Worm (Caenorhabditis elegans) whole organism, L4 larva: ENCODE results near the gene F09A5.3.

Experiments used
- Y75B8A.6 ChIP-seq: fragments of 200-800 bp; sonication (Bioruptor generic); IDR thresholded peaks from 2 replicates; pipeline ENCODE4 v1.3.6; 2022; ENCODE audit warnings: missing genetic modification reagents, missing genetic modification characterization, missing compliant biosample characterization
- ZK337.2 ChIP-seq: fragments of 200-800 bp; sonication (Bioruptor generic); IDR thresholded peaks from 2 replicates; pipeline ENCODE4 v1.3.6; 2022; ENCODE audit warnings: missing genetic modification reagents, missing genetic modification characterization, missing compliant biosample characterization
- aha-1 ChIP-seq: fragments of 150-350 bp; peaks from one replicate; lab custom pipeline; 2014; ENCODE audit warnings: missing biosample characterization, missing genetic modification characterization
- arid-1 ChIP-seq: fragments of 200-800 bp; sonication (Bioruptor generic); conservative IDR thresholded peaks from 2 replicates; pipeline ENCODE4 v1.3.6; 2022; ENCODE audit warnings: missing genetic modification reagents, missing genetic modification characterization, missing compliant biosample characterization
- ceh-28 ChIP-seq: fragments of 150-350 bp; optimal IDR thresholded peaks from 2 replicates; lab custom pipeline; 2014; ENCODE audit warnings: missing biosample characterization, missing genetic modification reagents, missing genetic modification characterization
- ceh-82 ChIP-seq: sonication (generic microtip); optimal IDR thresholded peaks from 2 replicates; lab custom pipeline; 2017; ENCODE audit warnings: missing biosample characterization, missing genetic modification characterization
- daf-12 ChIP-seq: fragments of 150-350 bp; optimal IDR thresholded peaks from 2 replicates; lab custom pipeline; 2014; ENCODE audit warnings: missing biosample characterization, missing genetic modification reagents, missing genetic modification characterization
- daf-16 ChIP-seq, 3 experiments: sonication (generic microtip); optimal IDR thresholded peaks; 2 replicates each; lab custom pipeline; 2016 to 2017; ENCODE audit warnings: missing genetic modification characterization in 3 of 3, missing genetic modification reagents in 3 of 3, mild to moderate bottlenecking in 2 of 3, missing compliant biosample characterization in 2 of 3, missing biosample characterization in 1 of 3, moderate library complexity in 1 of 3
- daf-8 ChIP-seq: fragments of 200-800 bp; sonication (Bioruptor generic); IDR thresholded peaks from 2 replicates; pipeline ENCODE4 v1.3.6; 2022; ENCODE audit warnings: missing genetic modification characterization, missing compliant biosample characterization
- dmd-9 ChIP-seq: fragments of 200-800 bp; sonication (Bioruptor generic); IDR thresholded peaks from 2 replicates; pipeline ENCODE4 v1.3.6; 2022; ENCODE audit warnings: missing genetic modification reagents, missing genetic modification characterization, missing compliant biosample characterization
- dpl-1 ChIP-seq: fragments of 150-350 bp; optimal IDR thresholded peaks from 2 replicates; lab custom pipeline; 2014; ENCODE audit warnings: missing biosample characterization, missing genetic modification reagents, missing genetic modification characterization
- dve-1 ChIP-seq: sonication (generic microtip); optimal IDR thresholded peaks from 2 replicates; lab custom pipeline; 2017; ENCODE audit warnings: antibody characterized with exemption, mild to moderate bottlenecking, missing genetic modification characterization, missing compliant biosample characterization; ENCODE audit not compliant: insufficient read depth
- egl-27 ChIP-seq: sonication (generic microtip); optimal IDR thresholded peaks from 3 replicates; lab custom pipeline; 2017; ENCODE audit warnings: missing biosample characterization, missing genetic modification reagents, missing genetic modification characterization
- fkh-10 ChIP-seq: fragments of 150-350 bp; optimal IDR thresholded peaks from 2 replicates; lab custom pipeline; 2014; ENCODE audit warnings: missing biosample characterization, missing genetic modification reagents, missing genetic modification characterization
- hif-1 ChIP-seq, 2 experiments: sonication (generic microtip); optimal IDR thresholded peaks; 2 replicates each; lab custom pipeline; 2016 to 2017; ENCODE audit warnings: missing compliant biosample characterization in 2 of 2, missing genetic modification characterization in 2 of 2, missing genetic modification reagents in 2 of 2, missing genotype in 2 of 2, mild to moderate bottlenecking in 1 of 2
- hlh-11 ChIP-seq: fragments of 200-800 bp; sonication (Bioruptor generic); optimal IDR thresholded peaks from 2 replicates; lab custom pipeline; 2018; ENCODE audit warnings: mild to moderate bottlenecking, missing genetic modification characterization, missing compliant biosample characterization
- hlh-30 ChIP-seq: sonication (generic microtip); optimal IDR thresholded peaks from 2 replicates; lab custom pipeline; 2017; ENCODE audit warnings: antibody characterized with exemption, mild to moderate bottlenecking, missing genetic modification characterization, missing compliant biosample characterization; ENCODE audit not compliant: insufficient read depth
- lin-15B ChIP-seq: fragments of 150-350 bp; sonication (generic microtip); optimal IDR thresholded peaks from 3 replicates; lab custom pipeline; 2014; ENCODE audit warnings: missing biosample characterization, missing genetic modification characterization
- lin-38 ChIP-seq: fragments of 200-800 bp; sonication (Bioruptor generic); IDR thresholded peaks from 2 replicates; pipeline ENCODE4 v1.3.6; 2022; ENCODE audit warnings: missing genetic modification reagents, missing genetic modification characterization, missing compliant biosample characterization
- lin-39 ChIP-seq: fragments of 150-350 bp; optimal IDR thresholded peaks from 2 replicates; lab custom pipeline; 2014; ENCODE audit warnings: missing biosample characterization, missing genetic modification reagents, missing genetic modification characterization
- madf-5 ChIP-seq, 2 experiments: fragments of 200-800 bp; sonication (Bioruptor generic); IDR thresholded peaks; 2 replicates each; pipeline ENCODE4 v1.3.6; 2022; ENCODE audit warnings: missing compliant biosample characterization in 2 of 2, missing genetic modification characterization in 2 of 2
- madf-9 ChIP-seq: fragments of 200-800 bp; sonication (Bioruptor generic); conservative IDR thresholded peaks from 2 replicates; pipeline ENCODE4 v1.3.6; 2022; ENCODE audit warnings: missing genetic modification reagents, missing genetic modification characterization, missing compliant biosample characterization
- mdl-1 ChIP-seq, 2 experiments: fragments of 150-350 bp in 1 of 2; sonication (generic microtip) in 1 of 2; optimal IDR thresholded peaks; 2 replicates each; lab custom pipeline; 2014 to 2017; ENCODE audit warnings: missing biosample characterization in 2 of 2, missing genetic modification characterization in 2 of 2
- mep-1 ChIP-seq: fragments of 150-350 bp; sonication (generic microtip); optimal IDR thresholded peaks from 3 replicates; lab custom pipeline; 2014; ENCODE audit warnings: missing biosample characterization, missing genetic modification characterization
- mxl-3 ChIP-seq: fragments of 200-800 bp; sonication (Bioruptor generic); optimal IDR thresholded peaks from 2 replicates; lab custom pipeline; 2018; ENCODE audit warnings: mild to moderate bottlenecking, missing genetic modification characterization, missing compliant biosample characterization
- nhr-10 ChIP-seq: fragments of 150-350 bp; optimal IDR thresholded peaks from 2 replicates; lab custom pipeline; 2014; ENCODE audit warnings: missing biosample characterization, missing genetic modification characterization
- nhr-11 ChIP-seq: fragments of 150-350 bp; optimal IDR thresholded peaks from 2 replicates; lab custom pipeline; 2014; ENCODE audit warnings: missing biosample characterization, missing genetic modification characterization
- nhr-48 ChIP-seq: sonication (generic microtip); optimal IDR thresholded peaks from 2 replicates; lab custom pipeline; 2016; ENCODE audit warnings: mild to moderate bottlenecking, missing genetic modification characterization, missing compliant biosample characterization
- nhr-6 ChIP-seq: fragments of 150-350 bp; optimal IDR thresholded peaks from 2 replicates; lab custom pipeline; 2014; ENCODE audit warnings: missing biosample characterization, missing genetic modification characterization
- pqm-1 ChIP-seq: sonication (generic microtip); optimal IDR thresholded peaks from 2 replicates; lab custom pipeline; 2017; ENCODE audit warnings: missing biosample characterization, missing genetic modification characterization
- rbr-2 ChIP-seq: sonication (generic microtip); optimal IDR thresholded peaks from 2 replicates; lab custom pipeline; 2016; ENCODE audit warnings: missing genotype, missing genetic modification characterization, missing compliant biosample characterization
- sdz-12 ChIP-seq: fragments of 200-800 bp; sonication (Bioruptor generic); optimal IDR thresholded peaks from 2 replicates; lab custom pipeline; 2018; ENCODE audit warnings: mild to moderate bottlenecking, missing genetic modification characterization, missing compliant biosample characterization
- tag-97 ChIP-seq: fragments of 200-800 bp; sonication (Bioruptor generic); IDR thresholded peaks from 2 replicates; pipeline ENCODE4 v1.3.6; 2022; ENCODE audit warnings: missing genetic modification characterization, missing compliant biosample characterization
- tra-1 ChIP-seq: fragments of 200-800 bp; sonication (Bioruptor generic); IDR thresholded peaks from 2 replicates; pipeline ENCODE4 v1.3.6; 2022; ENCODE audit warnings: missing genetic modification reagents, missing genetic modification characterization, missing compliant biosample characterization
- unc-62 ChIP-seq, 3 experiments: fragments of 150-350 bp in 1 of 3; sonication (generic microtip); optimal IDR thresholded peaks in 2 of 3; peaks in 1 of 3; 1 replicate in 1 of 3; 2 replicates in 2 of 3; lab custom pipeline; 2014 to 2017; ENCODE audit warnings: missing biosample characterization in 3 of 3, missing genetic modification characterization in 3 of 3, missing genetic modification reagents in 3 of 3, missing genotype in 1 of 3
- zfp-3 ChIP-seq: fragments of 200-800 bp; sonication (Bioruptor generic); conservative IDR thresholded peaks from 2 replicates; pipeline ENCODE4 v1.3.6; 2022; ENCODE audit warnings: missing genetic modification reagents, missing genetic modification characterization, missing compliant biosample characterization
- ztf-7 ChIP-seq: fragments of 150-350 bp; optimal IDR thresholded peaks from 2 replicates; lab custom pipeline; 2014; ENCODE audit warnings: missing biosample characterization, missing genetic modification characterization

F09A5.3 gene

DNA sequence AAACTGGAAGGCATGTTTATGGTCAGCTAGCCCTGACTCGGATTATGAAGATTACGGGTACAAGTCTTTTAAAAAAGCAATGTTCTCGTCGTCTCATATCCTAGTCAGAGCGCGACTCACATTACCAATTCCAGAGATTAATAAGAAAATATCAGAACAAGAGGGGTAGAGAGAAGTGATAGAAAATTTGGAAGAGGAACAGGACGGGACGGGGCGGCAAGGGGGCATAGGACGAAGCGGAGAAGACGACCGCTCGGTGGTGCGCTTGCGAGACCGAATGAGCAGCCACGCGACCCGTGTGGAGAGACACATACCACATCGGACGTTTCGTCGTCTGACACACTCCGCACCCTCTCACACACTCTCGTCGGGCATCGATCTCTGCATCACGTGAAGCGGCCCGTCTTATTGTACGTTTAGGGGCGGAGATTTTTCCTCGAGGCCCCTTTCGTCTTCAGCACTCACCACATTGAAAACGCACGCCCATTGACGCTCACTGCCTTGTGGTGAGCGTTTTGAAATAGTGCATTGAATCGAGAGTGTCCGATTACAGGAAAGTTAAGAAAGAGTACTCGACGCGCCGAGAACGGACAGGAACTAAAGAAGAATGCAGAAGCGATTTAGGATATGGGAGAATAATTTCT is 3.7 kb downstream of the F09A5.3 start (continued):
- TF ChIP-seq nhr-10: peak; percentile 91
- TF ChIP-seq daf-12 (tag; lab: Kevin White, UChicago): no peak
- TF ChIP-seq ztf-7 (tag; lab: Kevin White, UChicago): peak; percentile 77
- peak; percentile 91 for TF ChIP-seq egl-27 (tag; lab: Kevin White, UChicago)
- TF ChIP-seq sdz-12: no peak
- no peak for TF ChIP-seq Y75B8A.6 (GFP tag; lab: Robert Waterston, UW)
- TF ChIP-seq dpl-1 (GFP tag; lab: Kevin White, UChicago): peak; percentile 53
- peak; percentile 58 for TF ChIP-seq lin-38 (GFP tag; lab: Robert Waterston, UW)
- 0 out of 4 replicates have a peak, but pooled peaks of 1 of the 2 experiments have one; percentile 21 for TF ChIP-seq madf-5 (GFP tag; IDR thresholded peaks at IDR 0.05; lab: Robert Waterston, UW)
- TF ChIP-seq dmd-9 (GFP tag; lab: Robert Waterston, UW): peak; percentile 79
- TF ChIP-seq lin-15B: no peak
- no peak; the same call in 1 of the 2 replicates for TF ChIP-seq zfp-3 (GFP tag; lab: Robert Waterston, UW)
- peak; percentile 89 for TF ChIP-seq madf-9 (GFP tag; lab: Robert Waterston, UW)
- TF ChIP-seq hif-1 (tag; optimal IDR thresholded peaks at IDR 0.05; lab: Kevin White, UChicago): peak; percentile 73 to 94
- peak; percentile 94 for TF ChIP-seq nhr-48 (tag; lab: Kevin White, UChicago)
- peak; percentile 31 for TF ChIP-seq nhr-6 (tag; lab: Kevin White, UChicago)
- peak; percentile 96 for TF ChIP-seq fkh-10 (GFP tag; lab: Kevin White, UChicago)
- no peak for TF ChIP-seq daf-8 (GFP tag; lab: Robert Waterston, UW)
- peak; percentile 61 for TF ChIP-seq arid-1 (GFP tag; lab: Robert Waterston, UW)
- no peak for TF ChIP-seq tag-97
- no peak for TF ChIP-seq ceh-82

ce11 chrX:13145988-13146873 is 4.8 kb downstream of the F09A5.3 start:
- TF ChIP-seq pqm-1 (tag; lab: Kevin White, UChicago) (no peak), unc-62 (GFP tag; optimal IDR thresholded peaks at IDR 0.05 in 1 of 2; lab: Kevin White, UChicago) (peak in 1 of 2 experiments; percentile 87), unc-62 (tag; optimal IDR thresholded peaks at IDR 0.05; lab: Kevin White, UChicago) (no peak), aha-1 (tag; lab: Kevin White, UChicago) (peak; percentile 95)

- TF ChIP-seq hif-1 (tag; optimal IDR thresholded peaks at IDR 0.05; lab: Kevin White, UChicago) (peak in 1 of 2 experiments; percentile 48), lin-39 (tag; lab: Kevin White, UChicago) (no peak), rbr-2 (tag; lab: Kevin White, UChicago) (peak; percentile 53), fkh-10 (GFP tag; lab: Kevin White, UChicago) (peak; percentile 30), unc-62 (GFP tag; optimal IDR thresholded peaks at IDR 0.05 in 1 of 2; lab: Kevin White, UChicago) (peak in 1 of 2 experiments; percentile 94), unc-62 (tag; optimal IDR thresholded peaks at IDR 0.05; lab: Kevin White, UChicago) (no peak), pqm-1 (tag; lab: Kevin White, UChicago) (no peak), nhr-11 (peak; percentile 44), ceh-28 (tag; lab: Kevin White, UChicago) (no peak), mxl-3 (GFP tag; lab: Kevin White, UChicago) (peak; percentile 65), daf-16 (GFP tag; optimal IDR thresholded peaks at IDR 0.05; lab: Kevin White, UChicago) (peak in 1 of 2 experiments; percentile 55), daf-16 (tag; optimal IDR thresholded peaks at IDR 0.05; lab: Kevin White, UChicago) (peak; percentile 55), mdl-1 (tag; optimal IDR thresholded peaks at IDR 0.05; lab: Kevin White, UChicago) (peak; percentile 50 to 93), mep-1 (peak; percentile 57), hlh-30 (tag; lab: Kevin White, UChicago) (peak; percentile 87), ZK337.2 (GFP tag; lab: Robert Waterston, UW) (no peak), hlh-11 (tag; lab: Kevin White, UChicago) (peak; percentile 45), tra-1 (GFP tag; lab: Robert Waterston, UW) (peak; percentile 30; the same call in 1 of the 2 replicates), dve-1 (tag; lab: Kevin White, UChicago) (no peak)
- TF ChIP-seq, all 104 proteins: peak for 12
Observed at ce11 chrX:13147105-13147504, 5.7 kb downstream of the F09A5.3 start.
